Worm (Caenorhabditis elegans) whole organism, L4 larva: ENCODE data around the gene F14E5.8.

ENCODE experiments used
- Y105C5A.15 ChIP-seq: fragments of 200-800 bp; sonication (Bioruptor generic); IDR thresholded peaks from 2 replicates; pipeline ENCODE4 v1.3.6; 2022; ENCODE audit warnings: missing genetic modification characterization, missing compliant biosample characterization
- Y48G9A.11 ChIP-seq: fragments of 200-800 bp; sonication (Bioruptor generic); IDR thresholded peaks from 2 replicates; pipeline ENCODE4 v1.3.6; 2022; ENCODE audit warnings: missing genetic modification reagents, missing genetic modification characterization, missing compliant biosample characterization
- Y75B8A.6 ChIP-seq: fragments of 200-800 bp; sonication (Bioruptor generic); IDR thresholded peaks from 2 replicates; pipeline ENCODE4 v1.3.6; 2022; ENCODE audit warnings: missing genetic modification reagents, missing genetic modification characterization, missing compliant biosample characterization
- ZK337.2 ChIP-seq: fragments of 200-800 bp; sonication (Bioruptor generic); IDR thresholded peaks from 2 replicates; pipeline ENCODE4 v1.3.6; 2022; ENCODE audit warnings: missing genetic modification reagents, missing genetic modification characterization, missing compliant biosample characterization
- aha-1 ChIP-seq: fragments of 150-350 bp; peaks from one replicate; lab custom pipeline; 2014; ENCODE audit warnings: missing biosample characterization, missing genetic modification characterization
- ama-1 ChIP-seq: fragments of 150-350 bp; optimal IDR thresholded peaks from 2 replicates; lab custom pipeline; 2014; ENCODE audit warnings: inconsistent platforms, mixed read lengths
- ceh-62 ChIP-seq: sonication (generic microtip); optimal IDR thresholded peaks from 2 replicates; lab custom pipeline; 2017; ENCODE audit warnings: missing biosample characterization, missing genetic modification characterization
- ceh-82 ChIP-seq: sonication (generic microtip); optimal IDR thresholded peaks from 2 replicates; lab custom pipeline; 2017; ENCODE audit warnings: missing biosample characterization, missing genetic modification characterization
- daf-16 ChIP-seq, 3 experiments: sonication (generic microtip); optimal IDR thresholded peaks; 2 replicates each; lab custom pipeline; 2016 to 2017; ENCODE audit warnings: missing genetic modification characterization in 3 of 3, missing genetic modification reagents in 3 of 3, mild to moderate bottlenecking in 2 of 3, missing compliant biosample characterization in 2 of 3, missing biosample characterization in 1 of 3, moderate library complexity in 1 of 3
- dmd-6 ChIP-seq: fragments of 200-800 bp; sonication (Bioruptor generic); IDR thresholded peaks from 2 replicates; pipeline ENCODE4 v1.3.6; 2022; ENCODE audit warnings: missing genetic modification reagents, missing genetic modification characterization, missing compliant biosample characterization
- duxl-1 ChIP-seq: sonication (generic microtip); optimal IDR thresholded peaks from 2 replicates; lab custom pipeline; 2016; ENCODE audit warnings: mild to moderate bottlenecking, missing genetic modification characterization, moderate library complexity, missing compliant biosample characterization; ENCODE audit not compliant: poor library complexity
- egl-43 ChIP-seq: fragments of 200-800 bp; sonication (Bioruptor generic); IDR thresholded peaks from 2 replicates; pipeline ENCODE4 v1.3.6; 2022; ENCODE audit warnings: missing genetic modification reagents, missing genetic modification characterization, missing compliant biosample characterization
- fos-1 ChIP-seq: fragments of 150-350 bp; optimal IDR thresholded peaks from 2 replicates; lab custom pipeline; 2014; ENCODE audit warnings: missing biosample characterization, missing genetic modification characterization
- gei-8 ChIP-seq: fragments of 200-800 bp; sonication (Bioruptor generic); optimal IDR thresholded peaks from 2 replicates; lab custom pipeline; 2018; ENCODE audit warnings: mild to moderate bottlenecking, missing genetic modification characterization, missing compliant biosample characterization
- hif-1 ChIP-seq, 2 experiments: sonication (generic microtip); optimal IDR thresholded peaks; 2 replicates each; lab custom pipeline; 2016 to 2017; ENCODE audit warnings: missing compliant biosample characterization in 2 of 2, missing genetic modification characterization in 2 of 2, missing genetic modification reagents in 2 of 2, missing genotype in 2 of 2, mild to moderate bottlenecking in 1 of 2
- hlh-30 ChIP-seq: sonication (generic microtip); optimal IDR thresholded peaks from 2 replicates; lab custom pipeline; 2017; ENCODE audit warnings: antibody characterized with exemption, mild to moderate bottlenecking, missing genetic modification characterization, missing compliant biosample characterization; ENCODE audit not compliant: insufficient read depth
- hmg-1.1 ChIP-seq: fragments of 200-800 bp; sonication (Bioruptor generic); IDR thresholded peaks from 2 replicates; pipeline ENCODE4 v1.3.6; 2022; ENCODE audit warnings: missing genetic modification reagents, missing genetic modification characterization, missing compliant biosample characterization
- jun-1 ChIP-seq: fragments of 150-350 bp; optimal IDR thresholded peaks from 2 replicates; lab custom pipeline; 2014; ENCODE audit warnings: missing biosample characterization, missing genetic modification reagents, missing genetic modification characterization
- lim-7 ChIP-seq: fragments of 200-800 bp; sonication (Bioruptor generic); IDR thresholded peaks from 2 replicates; pipeline ENCODE4 v1.3.6; 2022; ENCODE audit warnings: missing genetic modification characterization, missing compliant biosample characterization
- lin-13 ChIP-seq: fragments of 150-350 bp; optimal IDR thresholded peaks from 2 replicates; lab custom pipeline; 2014; ENCODE audit warnings: missing biosample characterization, missing genetic modification reagents, missing genetic modification characterization
- lir-3 ChIP-seq: sonication (generic microtip); optimal IDR thresholded peaks from 2 replicates; lab custom pipeline; 2016; ENCODE audit warnings: mild to moderate bottlenecking, missing genetic modification characterization, missing compliant biosample characterization
- madf-5 ChIP-seq, 2 experiments: fragments of 200-800 bp; sonication (Bioruptor generic); IDR thresholded peaks; 2 replicates each; pipeline ENCODE4 v1.3.6; 2022; ENCODE audit warnings: missing compliant biosample characterization in 2 of 2, missing genetic modification characterization in 2 of 2
- mep-1 ChIP-seq: fragments of 150-350 bp; sonication (generic microtip); optimal IDR thresholded peaks from 3 replicates; lab custom pipeline; 2014; ENCODE audit warnings: missing biosample characterization, missing genetic modification characterization
- mes-2 ChIP-seq: sonication (generic microtip); optimal IDR thresholded peaks from 2 replicates; lab custom pipeline; 2016; ENCODE audit warnings: missing genotype, mild to moderate bottlenecking, missing genetic modification characterization, missing compliant biosample characterization; ENCODE audit not compliant: poor library complexity, severe bottlenecking
- mxl-3 ChIP-seq: fragments of 200-800 bp; sonication (Bioruptor generic); optimal IDR thresholded peaks from 2 replicates; lab custom pipeline; 2018; ENCODE audit warnings: mild to moderate bottlenecking, missing genetic modification characterization, missing compliant biosample characterization
- nhr-11 ChIP-seq: fragments of 150-350 bp; optimal IDR thresholded peaks from 2 replicates; lab custom pipeline; 2014; ENCODE audit warnings: missing biosample characterization, missing genetic modification characterization
- nhr-42 ChIP-seq: fragments of 200-800 bp; sonication (Bioruptor generic); IDR thresholded peaks from 2 replicates; pipeline ENCODE4 v1.3.6; 2022; ENCODE audit warnings: missing genetic modification characterization, missing compliant biosample characterization
- pha-4 ChIP-seq, 2 experiments: fragments of 150-350 bp in 1 of 2; fragments of 200-800 bp in 1 of 2; sonication (Bioruptor generic) in 1 of 2; IDR thresholded peaks in 1 of 2; optimal IDR thresholded peaks in 1 of 2; 2 replicates each; pipeline versions ENCODE4 v1.3.6 to Lab custom; 2014 to 2022; ENCODE audit warnings: missing genetic modification characterization in 2 of 2, missing genetic modification reagents in 2 of 2, missing biosample characterization in 1 of 2, missing compliant biosample characterization in 1 of 2
- php-3 ChIP-seq: fragments of 200-800 bp; sonication (Bioruptor generic); IDR thresholded peaks from 2 replicates; pipeline ENCODE4 v1.3.6; 2022; ENCODE audit warnings: missing genetic modification reagents, missing genetic modification characterization, missing compliant biosample characterization
- set-16 ChIP-seq: fragments of 200-800 bp; sonication (Bioruptor generic); IDR thresholded peaks from 2 replicates; pipeline ENCODE4 v1.3.6; 2022; ENCODE audit warnings: missing genetic modification reagents, missing genetic modification characterization, missing compliant biosample characterization
- skn-1 ChIP-seq: fragments of 150-350 bp; optimal IDR thresholded peaks from 2 replicates; lab custom pipeline; 2014; ENCODE audit warnings: missing biosample characterization, missing genetic modification characterization
- snpc-1.2 ChIP-seq: fragments of 200-800 bp; sonication (Bioruptor generic); IDR thresholded peaks from 2 replicates; pipeline ENCODE4 v1.3.6; 2022; ENCODE audit warnings: missing genetic modification reagents, missing genetic modification characterization, missing compliant biosample characterization
- snpc-4 ChIP-seq: fragments of 150-350 bp; optimal IDR thresholded peaks from 2 replicates; lab custom pipeline; 2014; ENCODE audit warnings: missing biosample characterization, missing genetic modification characterization
- spr-1 ChIP-seq: sonication (generic microtip); optimal IDR thresholded peaks from 2 replicates; lab custom pipeline; 2016; ENCODE audit warnings: mild to moderate bottlenecking, missing genetic modification characterization, missing compliant biosample characterization
- tag-97 ChIP-seq: fragments of 200-800 bp; sonication (Bioruptor generic); IDR thresholded peaks from 2 replicates; pipeline ENCODE4 v1.3.6; 2022; ENCODE audit warnings: missing genetic modification characterization, missing compliant biosample characterization
- tra-1 ChIP-seq: fragments of 200-800 bp; sonication (Bioruptor generic); IDR thresholded peaks from 2 replicates; pipeline ENCODE4 v1.3.6; 2022; ENCODE audit warnings: missing genetic modification reagents, missing genetic modification characterization, missing compliant biosample characterization
- unc-39 ChIP-seq: sonication (generic microtip); optimal IDR thresholded peaks from 2 replicates; lab custom pipeline; 2017; ENCODE audit warnings: missing biosample characterization, missing genetic modification characterization
- unc-62 ChIP-seq, 3 experiments: fragments of 150-350 bp in 1 of 3; sonication (generic microtip); optimal IDR thresholded peaks in 2 of 3; peaks in 1 of 3; 1 replicate in 1 of 3; 2 replicates in 2 of 3; lab custom pipeline; 2014 to 2017; ENCODE audit warnings: missing biosample characterization in 3 of 3, missing genetic modification characterization in 3 of 3, missing genetic modification reagents in 3 of 3, missing genotype in 1 of 3
- zip-2 ChIP-seq: fragments of 150-350 bp; optimal IDR thresholded peaks from 2 replicates; lab custom pipeline; 2014; ENCODE audit warnings: missing biosample characterization, missing genetic modification characterization

F14E5.8 gene

DNA sequence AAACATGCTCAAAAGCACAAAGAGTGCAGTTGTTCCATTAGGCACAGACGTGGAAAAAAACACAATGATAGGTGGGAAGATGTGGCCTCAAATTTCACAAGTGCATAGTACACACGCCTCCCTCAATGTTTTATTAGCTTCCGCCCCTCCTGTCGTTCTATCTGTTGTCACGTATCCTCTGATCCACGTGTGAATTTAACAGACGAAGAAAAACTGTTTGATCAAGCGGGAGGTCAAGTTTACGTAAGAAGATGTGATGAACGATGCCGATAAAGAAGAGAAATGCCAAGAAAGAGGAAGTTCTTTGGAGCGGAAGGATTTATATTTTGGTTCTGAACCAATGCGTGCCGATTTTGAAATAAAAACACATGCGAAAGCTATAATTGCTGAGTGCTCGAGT is 30.9 kb downstream of the F14E5.8 start:
- TF ChIP-seq lim-7 (GFP tag; lab: Robert Waterston, UW), result no peak
- no peak for TF ChIP-seq lin-13
- no peak for TF ChIP-seq duxl-1 (tag; lab: Kevin White, UChicago)
- peak; percentile 2 for TF ChIP-seq mxl-3 (GFP tag; lab: Kevin White, UChicago)
- peak in 1 of 2 experiments; percentile 40 for TF ChIP-seq hif-1 (tag; optimal IDR thresholded peaks at IDR 0.05; lab: Kevin White, UChicago)
- TF ChIP-seq hlh-30 (tag; lab: Kevin White, UChicago), result no peak
- TF ChIP-seq unc-62 (GFP tag; optimal IDR thresholded peaks at IDR 0.05 in 1 of 2; lab: Kevin White, UChicago), result peak in 1 of 2 experiments; percentile 51
- TF ChIP-seq unc-62 (tag; optimal IDR thresholded peaks at IDR 0.05; lab: Kevin White, UChicago), result no peak
- no peak for TF ChIP-seq php-3 (GFP tag; lab: Robert Waterston, UW)
- TF ChIP-seq spr-1 (tag; lab: Kevin White, UChicago), result no peak
- no peak for TF ChIP-seq snpc-4

DNA sequence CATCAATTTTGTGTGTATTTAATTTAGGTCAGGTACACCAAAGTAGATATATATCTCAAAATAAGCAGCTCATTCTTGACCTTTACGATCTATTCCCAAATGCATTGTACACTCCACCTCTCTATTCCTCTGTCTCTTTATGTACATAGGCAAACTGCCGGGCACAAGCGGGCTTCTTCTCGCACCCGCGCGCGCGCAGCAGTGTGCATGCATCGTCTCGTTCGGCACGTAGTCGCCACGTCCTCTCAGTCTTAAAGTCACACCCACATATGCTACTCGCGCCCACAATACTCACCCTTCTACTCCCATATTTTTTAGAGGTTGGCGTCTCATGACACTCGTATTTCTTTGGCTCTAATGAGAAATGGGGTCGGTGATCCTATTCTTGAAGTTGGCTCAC is 31.5 kb downstream of the F14E5.8 start:
- no peak for TF ChIP-seq mes-2 (tag; lab: Kevin White, UChicago)
- TF ChIP-seq tra-1 (GFP tag; lab: Robert Waterston, UW), result 0 out of 2 replicates have a peak, but pooled peaks have one; percentile 13
- peak; percentile 18 for TF ChIP-seq mep-1 (tag; lab: Kevin White, UChicago)
- peak; percentile 32; the same call in 1 of the 2 replicates for TF ChIP-seq set-16
- no peak for TF ChIP-seq hmg-1.1 (GFP tag; lab: Robert Waterston, UW)
- TF ChIP-seq hlh-30 (tag; lab: Kevin White, UChicago), result peak; percentile 32
- no peak for TF ChIP-seq unc-39 (tag; lab: Kevin White, UChicago)
- TF ChIP-seq zip-2 (tag; lab: Kevin White, UChicago), result no peak
- TF ChIP-seq hif-1 (tag; optimal IDR thresholded peaks at IDR 0.05; lab: Kevin White, UChicago), result peak; percentile 94 to 99
- peak; percentile 34; the same call in 1 of the 2 replicates for TF ChIP-seq egl-43 (GFP tag; lab: Robert Waterston, UW)
- TF ChIP-seq jun-1 (tag; lab: Kevin White, UChicago), result no peak
- no peak for TF ChIP-seq madf-5 (GFP tag; IDR thresholded peaks at IDR 0.05; lab: Robert Waterston, UW)
- TF ChIP-seq aha-1 (tag; lab: Kevin White, UChicago), result peak; percentile 100

DNA sequence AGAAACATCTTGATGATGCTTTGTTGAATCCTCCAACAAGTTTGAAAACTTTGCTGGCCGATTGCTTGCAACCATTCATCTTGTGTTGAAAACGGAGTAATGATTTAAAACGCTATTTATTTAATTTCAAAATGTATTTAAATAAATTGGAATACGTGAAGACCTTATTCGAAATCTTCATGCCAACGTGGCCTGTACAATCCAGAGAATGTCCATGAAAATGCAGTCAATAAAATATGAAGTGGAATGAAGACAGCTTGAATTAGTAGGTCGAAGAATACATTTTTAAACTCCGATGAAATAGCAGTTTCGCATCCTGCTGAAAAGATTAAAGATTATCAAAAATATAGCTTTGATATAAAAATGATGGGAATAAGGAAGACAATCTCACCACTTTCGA is 34.6 kb downstream of the F14E5.8 start, which contains the start of gene F22B5.5:
F22B5.5 (minus strand) TSS at position 101 of the 400 bp plus-strand sequence.
- no peak for TF ChIP-seq dmd-6 (GFP tag; lab: Robert Waterston, UW)
- TF ChIP-seq, all 104 proteins: peak for 0

DNA sequence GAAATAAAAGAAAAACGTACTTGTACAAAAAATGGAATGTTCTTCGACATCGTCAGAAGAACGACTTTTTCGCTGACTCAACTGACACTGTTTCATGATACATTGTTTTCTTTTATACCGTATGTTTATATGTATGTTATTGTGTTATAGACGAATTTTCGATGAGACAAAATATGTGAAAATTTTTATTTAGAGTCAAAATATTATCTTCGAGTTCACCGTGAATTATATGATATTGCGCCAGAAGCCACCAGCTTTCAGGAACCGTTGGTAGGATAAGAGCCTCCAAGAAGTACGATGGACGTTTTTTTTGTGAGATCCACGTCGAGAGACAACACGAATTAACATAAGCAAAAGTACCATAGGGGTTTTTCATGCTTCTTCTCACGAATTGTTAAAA is 36.2 kb downstream of the F14E5.8 start, which contains the start of gene F22B5.6:
F22B5.6 (minus strand) TSS at position 101 of the 400 bp plus-strand sequence.
- no peak for TF ChIP-seq gei-8
- TF ChIP-seq nhr-11 (tag; lab: Kevin White, UChicago), result no peak
- TF ChIP-seq skn-1 (tag; lab: Kevin White, UChicago), result no peak
- no peak for TF ChIP-seq php-3 (GFP tag; lab: Robert Waterston, UW)
- no peak for TF ChIP-seq ceh-82 (tag; lab: Kevin White, UChicago)
- no peak for TF ChIP-seq zip-2 (tag; lab: Kevin White, UChicago)
- no peak for TF ChIP-seq Y48G9A.11 (GFP tag; lab: Robert Waterston, UW)
- TF ChIP-seq ceh-62, result no peak
- TF ChIP-seq tag-97 (GFP tag; lab: Robert Waterston, UW), result no peak
- TF ChIP-seq lir-3 (tag; lab: Kevin White, UChicago), result no peak
- no peak for TF ChIP-seq Y75B8A.6
- no peak for TF ChIP-seq ZK337.2 (GFP tag; lab: Robert Waterston, UW)
- TF ChIP-seq snpc-1.2 (GFP tag; lab: Robert Waterston, UW), result no peak
- TF ChIP-seq ama-1 (lab: Kevin White, UChicago), result no peak
- no peak for TF ChIP-seq Y105C5A.15 (GFP tag; lab: Robert Waterston, UW)
- TF ChIP-seq fos-1, result no peak
- TF ChIP-seq daf-16 (GFP tag; optimal IDR thresholded peaks at IDR 0.05; lab: Kevin White, UChicago), result no peak
- no peak for TF ChIP-seq daf-16 (tag; optimal IDR thresholded peaks at IDR 0.05; lab: Kevin White, UChicago)
- TF ChIP-seq pha-4 (GFP tag; IDR thresholded peaks at IDR 0.05; lab: Robert Waterston, UW), result no peak
- TF ChIP-seq pha-4 (tag; optimal IDR thresholded peaks at IDR 0.05; lab: Kevin White, UChicago), result no peak
- TF ChIP-seq nhr-42, result no peak
- no peak for TF ChIP-seq hlh-30 (tag; lab: Kevin White, UChicago)
